Worm (Caenorhabditis elegans) whole organism, L4/young adult: ENCODE results near the gene F44G4.7.

Experiments
- W03F9.2 ChIP-seq: fragments of 150-350 bp; optimal IDR thresholded peaks from 2 replicates; lab custom pipeline; 2014; ENCODE audit warnings: missing biosample characterization, missing genetic modification characterization
- dao-5 ChIP-seq: sonication (generic microtip); optimal IDR thresholded peaks from 2 replicates; lab custom pipeline; 2016; ENCODE audit warnings: missing genotype, missing genetic modification characterization, moderate library complexity, missing compliant biosample characterization
- him-1 ChIP-seq: sonication (generic microtip); optimal IDR thresholded peaks from 2 replicates; lab custom pipeline; 2016; ENCODE audit warnings: missing genotype, missing genetic modification reagents, missing genetic modification characterization, missing compliant biosample characterization

ce11 chrII:9033034-9033433, 28.1 kb upstream of the F44G4.7 start:
- no peak for TF ChIP-seq W03F9.2 (tag; lab: Kevin White, UChicago)
- no peak for TF ChIP-seq dao-5 (tag; lab: Kevin White, UChicago)
- TF ChIP-seq him-1 (tag; lab: Kevin White, UChicago) = no peak
